Worm (Caenorhabditis elegans) whole organism, L2 larva: Measurements from ENCODE around the gene Y45G5AM.4.

Experiments used
- C34F6.9 ChIP-seq: fragments of 150-350 bp; optimal IDR thresholded peaks from 2 replicates; lab custom pipeline; 2014; ENCODE audit warnings: missing biosample characterization, missing genetic modification characterization
- F13H6.1 ChIP-seq: sonication (generic microtip); optimal IDR thresholded peaks from 2 replicates; lab custom pipeline; 2016; ENCODE audit warnings: missing genetic modification characterization, missing compliant biosample characterization
- Y55F3AM.14 ChIP-seq: fragments of 200-800 bp; sonication (Bioruptor generic); optimal IDR thresholded peaks from 2 replicates; lab custom pipeline; 2018; ENCODE audit warnings: mild to moderate bottlenecking, missing genetic modification characterization, missing compliant biosample characterization
- ama-1 ChIP-seq: fragments of 150-350 bp; optimal IDR thresholded peaks from 2 replicates; lab custom pipeline; 2018; ENCODE audit warnings: inconsistent platforms
- ceh-16 ChIP-seq: fragments of 150-350 bp; optimal IDR thresholded peaks from 2 replicates; lab custom pipeline; 2014; ENCODE audit warnings: missing biosample characterization, missing genetic modification characterization
- crh-2 ChIP-seq: sonication (generic microtip); optimal IDR thresholded peaks from 2 replicates; lab custom pipeline; 2017; ENCODE audit warnings: missing biosample characterization, missing genetic modification characterization
- dmd-4 ChIP-seq: sonication (generic microtip); optimal IDR thresholded peaks from 2 replicates; lab custom pipeline; 2017; ENCODE audit warnings: missing biosample characterization, missing genetic modification characterization
- egl-27 ChIP-seq: sonication (generic microtip); optimal IDR thresholded peaks from 3 replicates; lab custom pipeline; 2017; ENCODE audit warnings: missing biosample characterization, missing genetic modification reagents, missing genetic modification characterization
- fos-1 ChIP-seq: fragments of 150-350 bp; optimal IDR thresholded peaks from 2 replicates; lab custom pipeline; 2014; ENCODE audit warnings: missing biosample characterization, missing genetic modification characterization
- lsy-2 ChIP-seq, 2 experiments: fragments of 150-350 bp in 1 of 2; sonication (generic microtip) in 1 of 2; optimal IDR thresholded peaks; 2 replicates each; lab custom pipeline; 2014 to 2017; ENCODE audit warnings: missing biosample characterization in 2 of 2, missing genetic modification characterization in 2 of 2
- nhr-11 ChIP-seq: fragments of 150-350 bp; optimal IDR thresholded peaks from 2 replicates; lab custom pipeline; 2014; ENCODE audit warnings: missing biosample characterization, missing genetic modification characterization
- nhr-12 ChIP-seq: fragments of 150-350 bp; optimal IDR thresholded peaks from 2 replicates; lab custom pipeline; 2014; ENCODE audit warnings: missing biosample characterization, missing genetic modification characterization
- nhr-21 ChIP-seq: fragments of 150-350 bp; optimal IDR thresholded peaks from 2 replicates; lab custom pipeline; 2014; ENCODE audit warnings: missing biosample characterization, missing genetic modification characterization
- nhr-25 ChIP-seq: fragments of 150-350 bp; sonication (generic microtip); optimal IDR thresholded peaks from 3 replicates; lab custom pipeline; 2014; ENCODE audit warnings: missing biosample characterization, missing genetic modification characterization
- nhr-6 ChIP-seq: fragments of 150-350 bp; optimal IDR thresholded peaks from 2 replicates; lab custom pipeline; 2014; ENCODE audit warnings: missing biosample characterization, missing genetic modification characterization
- nhr-77 ChIP-seq: fragments of 150-350 bp; optimal IDR thresholded peaks from 2 replicates; lab custom pipeline; 2014; ENCODE audit warnings: missing biosample characterization, missing genetic modification characterization
- skn-1 ChIP-seq: sonication (generic microtip); optimal IDR thresholded peaks from 2 replicates; lab custom pipeline; 2017; ENCODE audit warnings: missing biosample characterization, missing genetic modification characterization
- sma-3 ChIP-seq: sonication (generic microtip); optimal IDR thresholded peaks from 2 replicates; lab custom pipeline; 2016; ENCODE audit warnings: missing genetic modification reagents, missing genetic modification characterization, missing compliant biosample characterization
- unc-39 ChIP-seq: fragments of 150-350 bp; optimal IDR thresholded peaks from 2 replicates; lab custom pipeline; 2014; ENCODE audit warnings: missing biosample characterization, missing genetic modification characterization
- ztf-11 ChIP-seq: sonication (generic microtip); optimal IDR thresholded peaks from 2 replicates; lab custom pipeline; 2017; ENCODE audit warnings: missing biosample characterization, missing genetic modification characterization
- ztf-4 ChIP-seq: fragments of 150-350 bp; optimal IDR thresholded peaks from 2 replicates; lab custom pipeline; 2014; ENCODE audit warnings: missing biosample characterization, missing genetic modification characterization

Y45G5AM.4 gene

DNA sequence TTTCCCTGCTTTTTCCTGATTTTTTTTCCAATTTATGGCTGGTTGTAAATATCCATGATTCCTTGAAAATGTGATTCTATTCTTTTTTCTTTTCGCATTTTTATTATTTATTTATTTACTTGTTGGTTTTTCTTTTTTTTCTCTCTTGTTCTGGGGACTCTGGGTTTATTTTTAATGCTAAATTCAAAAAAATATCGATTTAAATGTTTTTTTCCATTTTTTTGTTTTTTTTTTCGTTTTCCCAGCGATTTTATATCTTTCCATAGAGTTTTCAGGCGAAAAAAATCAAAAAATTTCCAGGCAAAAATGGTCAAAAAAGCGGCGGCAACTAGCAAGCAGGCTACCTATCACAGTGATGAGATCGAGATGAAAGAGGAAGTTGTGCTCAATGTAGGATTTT lies 36.2 kb downstream of the Y45G5AM.4 start, which contains the start of gene rpac-40:
TSS of gene rpac-40 (plus strand) at position 301 of the 400 bp plus-strand sequence.
- TF ChIP-seq ztf-11 (tag; lab: Kevin White, UChicago) = no peak
- TF ChIP-seq ztf-4 = no peak
- no peak for TF ChIP-seq ceh-16 (tag; lab: Kevin White, UChicago)
- TF ChIP-seq egl-27 (tag; lab: Kevin White, UChicago) = no peak
- TF ChIP-seq unc-39 = no peak
- no peak for TF ChIP-seq nhr-12 (tag; lab: Kevin White, UChicago)
- no peak for TF ChIP-seq fos-1
- no peak for TF ChIP-seq dmd-4 (tag; lab: Kevin White, UChicago)
- no peak for TF ChIP-seq C34F6.9
- TF ChIP-seq nhr-11 (tag; lab: Kevin White, UChicago) = no peak
- no peak for TF ChIP-seq crh-2 (tag; lab: Kevin White, UChicago)
- TF ChIP-seq nhr-6 = no peak
- no peak for TF ChIP-seq nhr-77 (tag; lab: Kevin White, UChicago)
- no peak for TF ChIP-seq nhr-25 (tag; lab: Kevin White, UChicago)
- no peak for TF ChIP-seq lsy-2 (tag; optimal IDR thresholded peaks at IDR 0.05; lab: Kevin White, UChicago)
- TF ChIP-seq ama-1 (lab: Kevin White, UChicago) = no peak
- no peak for TF ChIP-seq Y55F3AM.14 (GFP tag; lab: Kevin White, UChicago)
- no peak for TF ChIP-seq F13H6.1 (tag; lab: Kevin White, UChicago)
- no peak for TF ChIP-seq nhr-21
- TF ChIP-seq sma-3 (GFP tag; lab: Kevin White, UChicago) = no peak

DNA sequence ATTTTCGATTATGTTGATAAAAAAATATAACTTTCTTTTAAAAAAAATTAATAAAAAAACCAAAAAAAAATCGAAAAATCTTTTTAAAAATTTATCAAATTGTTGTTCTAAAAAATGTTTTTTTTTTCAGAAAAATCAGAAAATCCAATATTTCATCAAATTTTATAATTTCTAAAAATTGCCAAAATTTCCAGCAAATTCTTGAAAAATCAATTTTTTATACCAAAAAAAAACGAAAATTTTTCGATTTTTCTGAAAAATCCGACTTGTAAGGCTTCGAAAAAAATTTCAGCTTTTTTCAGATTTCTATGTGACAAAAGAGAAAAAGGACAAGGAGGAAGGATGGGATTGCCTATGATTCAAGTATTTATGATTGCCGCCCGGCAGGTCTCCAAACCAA lies 41.4 kb downstream of the Y45G5AM.4 start, which contains the start of gene H43I07.1:
TSS of gene H43I07.1 (plus strand) at position 301 of the 400 bp plus-strand sequence.
- no peak for TF ChIP-seq skn-1 (tag; lab: Kevin White, UChicago)

DNA sequence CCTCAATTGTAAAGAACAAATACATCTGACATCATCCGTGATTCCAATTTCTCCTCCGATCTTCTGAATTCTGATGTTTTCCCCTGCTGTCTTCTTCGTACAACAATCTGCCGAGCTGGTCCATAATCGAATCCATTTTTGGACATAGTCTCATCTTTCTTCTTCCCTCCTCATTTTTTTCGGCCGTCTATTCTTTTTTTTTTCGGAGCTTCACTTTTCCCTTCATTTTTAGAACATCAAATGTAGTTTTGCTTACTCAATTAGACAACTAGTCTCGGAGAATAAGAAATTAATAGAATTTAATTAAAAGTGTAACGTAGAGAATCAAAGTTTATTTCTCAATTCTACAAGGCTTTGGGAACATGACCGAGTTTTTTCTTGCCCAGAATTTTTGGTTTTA lies 48.5 kb downstream of the Y45G5AM.4 start:
- TF ChIP-seq lsy-2 (tag; optimal IDR thresholded peaks at IDR 0.05; lab: Kevin White, UChicago) = peak in 1 of 2 experiments; percentile 1
- no peak for TF ChIP-seq nhr-25 (tag; lab: Kevin White, UChicago)
